Fruit fly (Drosophila melanogaster): ENCODE results near the gene CG10479.

CG10479 gene

DNA sequence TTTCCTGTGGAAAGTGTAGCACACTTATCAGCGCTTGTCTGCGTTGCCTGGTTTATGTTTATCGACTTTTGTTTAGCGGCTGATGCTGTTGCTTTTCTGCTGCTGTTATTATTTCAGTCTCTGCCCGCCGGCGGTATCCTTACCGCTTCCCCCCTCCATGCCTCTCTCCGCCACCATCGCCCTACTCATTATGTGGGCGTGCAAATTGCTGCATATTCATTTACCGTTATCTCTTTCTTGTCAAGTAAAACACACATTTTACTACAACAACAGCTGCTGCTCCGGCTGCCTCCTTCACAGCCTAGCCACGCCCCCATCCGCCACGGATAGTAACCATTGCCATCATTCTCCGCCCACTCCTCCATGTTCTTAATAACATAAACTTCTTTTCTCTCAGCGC is 24.1 kb upstream of the CG10479 start (continued):
- no peak for TF ChIP-seq tap (tag; optimal IDR thresholded peaks at IDR 0.05)
- TF ChIP-seq cato (GFP tag; optimal IDR thresholded peaks at IDR 0.05; ENCODE audit: borderline replicate concordance) = no peak
- TF ChIP-seq CG17186 (GFP tag; optimal IDR thresholded peaks at IDR 0.05) = no peak

- 0 out of 2 replicates have a peak, but pooled peaks have one; percentile 20 for TF ChIP-seq CG6272 (GFP tag; IDR thresholded peaks at IDR 0.05)
- TF ChIP-seq abd-A (tag; optimal IDR thresholded peaks at IDR 0.05) = peak; percentile 58
- no peak for TF ChIP-seq yki (optimal IDR thresholded peaks at IDR 0.05)
- TF ChIP-seq ewg (GFP tag; optimal IDR thresholded peaks at IDR 0.05) = peak; percentile 74
- 0 out of 2 replicates have a peak, but pooled peaks have one; percentile 6 for TF ChIP-seq amos (GFP tag; IDR thresholded peaks at IDR 0.05; ENCODE audit: partially characterized antibody)
- TF ChIP-seq chinmo (GFP tag; IDR thresholded peaks at IDR 0.05; ENCODE audit: partially characterized antibody) = 0 out of 4 replicates have a peak, but pooled peaks have one; percentile 40
- TF ChIP-seq Hmr (GFP tag; optimal IDR thresholded peaks at IDR 0.05) = peak; percentile 3
- peak; percentile 14 for TF ChIP-seq Med (GFP tag)
- no peak for TF ChIP-seq run (tag; optimal IDR thresholded peaks at IDR 0.05)
- no peak for TF ChIP-seq CG6854 (GFP tag; optimal IDR thresholded peaks at IDR 0.05)
- peak; percentile 38 for TF ChIP-seq CG11504 (tag; optimal IDR thresholded peaks at IDR 0.05)
- TF ChIP-seq usp (GFP tag; optimal IDR thresholded peaks at IDR 0.05) = no peak
- no peak for TF ChIP-seq sima (GFP tag; optimal IDR thresholded peaks at IDR 0.05)
- peak; percentile 90 for TF ChIP-seq scrt (GFP tag; optimal IDR thresholded peaks at IDR 0.05)
- no peak for TF ChIP-seq CG10654 (GFP tag; optimal IDR thresholded peaks at IDR 0.05)
- peak; percentile 90 for TF ChIP-seq nerfin-1 (tag; optimal IDR thresholded peaks at IDR 0.05)
- peak; percentile 85 for TF ChIP-seq sd (tag; optimal IDR thresholded peaks at IDR 0.05)
These were observed 21.1 kb upstream of the CG10479 start, which contains the start of gene PVRAP for dm6 chr3L:5996936-5997335. Gene PVRAP, plus strand, starts transcription at chr3L:5997208.

DNA sequence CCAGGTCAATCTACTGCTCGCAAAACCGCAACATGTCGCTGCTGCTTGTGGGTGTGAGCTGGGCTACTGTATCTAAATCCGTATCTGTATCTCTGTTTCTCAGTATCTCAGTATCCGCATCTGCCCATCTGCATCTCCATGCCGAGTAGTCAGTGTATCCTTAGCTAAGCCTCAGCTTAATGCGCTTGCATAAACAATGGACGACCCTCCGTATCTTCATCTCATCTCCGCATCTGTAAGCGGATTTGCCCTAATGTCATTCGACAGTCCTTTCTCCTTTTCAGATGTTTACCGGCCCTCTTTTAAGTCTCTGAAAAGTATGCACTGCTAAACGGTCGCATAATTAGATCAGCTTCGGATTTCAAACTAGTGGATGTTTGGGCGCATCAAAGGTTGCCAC is 20.7 kb upstream of the CG10479 start:
- TF ChIP-seq CG15479 (GFP tag; optimal IDR thresholded peaks at IDR 0.05) = peak; percentile 67
- TF ChIP-seq vfl (GFP tag; optimal IDR thresholded peaks at IDR 0.05) = no peak
- peak; percentile 20 for TF ChIP-seq grn (GFP tag; optimal IDR thresholded peaks at IDR 0.05)
- TF ChIP-seq twi (tag; optimal IDR thresholded peaks at IDR 0.05) = peak; percentile 29
- TF ChIP-seq lilli (GFP tag; optimal IDR thresholded peaks at IDR 0.05) = no peak
- 0 out of 3 replicates have a peak, but pooled peaks have one; percentile 10 for TF ChIP-seq ase (GFP tag; IDR thresholded peaks at IDR 0.05)
- TF ChIP-seq oc (tag; optimal IDR thresholded peaks at IDR 0.05) = peak; percentile 66
- peak; percentile 58 for TF ChIP-seq zen (tag; optimal IDR thresholded peaks at IDR 0.05)
- peak in 1 of 2 experiments; percentile 85 for TF ChIP-seq tll (GFP tag; optimal IDR thresholded peaks at IDR 0.05)

DNA sequence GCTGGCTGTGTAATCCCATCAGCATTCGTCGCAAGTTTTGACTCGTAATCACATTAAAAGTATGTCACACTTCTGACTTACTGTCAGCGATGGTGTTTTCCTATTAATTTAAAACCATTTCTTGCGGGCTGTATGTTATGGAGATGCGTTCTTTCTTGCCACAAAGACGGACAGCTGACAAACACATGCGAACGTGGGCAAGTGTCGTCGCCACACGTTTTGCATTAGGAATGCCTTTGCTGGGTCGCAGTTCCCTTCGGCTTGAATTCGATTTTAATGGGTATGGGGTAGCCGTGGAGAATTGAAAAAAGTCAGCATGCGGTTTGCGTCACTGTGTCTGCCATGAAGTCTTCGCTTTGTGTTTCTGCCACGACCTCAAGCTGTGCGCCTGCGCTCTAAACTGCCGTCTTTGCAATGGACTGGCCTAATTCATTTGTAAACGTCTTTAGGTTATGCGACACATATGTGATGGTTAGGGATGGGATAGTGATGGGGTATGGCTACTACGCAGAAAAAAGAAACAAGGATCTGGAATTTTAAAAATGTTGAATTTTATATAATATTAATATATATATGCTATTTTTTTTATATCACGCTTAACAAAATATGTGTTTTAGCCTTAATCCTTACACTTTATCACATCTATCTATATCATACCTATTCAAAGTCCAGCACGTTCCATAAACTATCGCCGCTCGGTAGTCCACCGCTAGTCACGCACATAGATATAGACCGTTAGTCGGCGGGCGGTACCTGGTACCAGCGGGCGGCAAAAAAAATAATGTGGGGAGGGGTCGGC is 18.1 kb upstream of the CG10479 start:
- peak; percentile 16 for TF ChIP-seq trem (tag; optimal IDR thresholded peaks at IDR 0.05)
- peak; percentile 62 for TF ChIP-seq CG17829 (tag; optimal IDR thresholded peaks at IDR 0.05)
- TF ChIP-seq Oaz (GFP tag; IDR thresholded peaks at IDR 0.05) = no peak
- no peak for TF ChIP-seq MBD-R2 (GFP tag; IDR thresholded peaks at IDR 0.05)
- TF ChIP-seq pum (GFP tag; optimal IDR thresholded peaks at IDR 0.05) = no peak
- TF ChIP-seq al (GFP tag; IDR thresholded peaks at IDR 0.05) = no peak
- no peak for TF ChIP-seq ranshi (GFP tag; IDR thresholded peaks at IDR 0.05)
- TF ChIP-seq CG15601 (tag; optimal IDR thresholded peaks at IDR 0.05) = peak; percentile 16
- TF ChIP-seq Oli (tag; optimal IDR thresholded peaks at IDR 0.05) = peak; percentile 12
- no peak for TF ChIP-seq prd (optimal IDR thresholded peaks at IDR 0.05)
- peak; percentile 74; the same call in 2 of the 3 replicates for TF ChIP-seq prd (GFP tag; IDR thresholded peaks at IDR 0.05)
- TF ChIP-seq ci (GFP tag; IDR thresholded peaks at IDR 0.05) = peak; percentile 15; the same call in 1 of the 3 replicates
- TF ChIP-seq vvl (GFP tag; IDR thresholded peaks at IDR 0.05) = 0 out of 2 replicates have a peak, but pooled peaks have one; percentile 31
- no peak for TF ChIP-seq CG34422 (GFP tag; IDR thresholded peaks at IDR 0.05)
- TF ChIP-seq wor (GFP tag; IDR thresholded peaks at IDR 0.05) = no peak
- TF ChIP-seq Rfx (GFP tag; IDR thresholded peaks at IDR 0.05) = no peak
- no peak for TF ChIP-seq CG14860 (GFP tag; IDR thresholded peaks at IDR 0.05; ENCODE audit: partially characterized antibody)

Data from whole organism, embryonic.